Fruit fly (Drosophila melanogaster): Measurements from ENCODE around the gene CG4860.

Gene CG4860

DNA sequence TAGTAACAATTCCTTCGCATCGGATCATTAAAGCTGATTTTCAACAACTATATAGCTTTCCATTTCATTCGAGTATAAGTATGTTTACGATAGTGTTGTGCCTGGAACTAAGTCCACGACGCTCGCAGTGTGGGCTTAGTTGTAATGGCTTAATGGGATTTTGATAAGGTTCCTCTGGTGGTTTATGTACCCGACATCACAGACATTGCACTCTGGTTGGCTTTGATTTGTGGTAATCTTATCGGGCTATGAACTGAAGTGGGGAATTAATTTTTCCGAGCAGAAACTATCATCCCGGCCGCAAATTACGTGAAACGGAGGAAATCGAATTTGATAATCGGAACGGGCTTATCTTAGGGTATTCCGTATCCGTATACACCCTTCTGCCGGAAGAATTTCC lies 9.7 kb downstream of the CG4860 start:
- no peak for TF ChIP-seq CG12104 (GFP tag; optimal IDR thresholded peaks at IDR 0.05)
- TF ChIP-seq CG43689 (GFP tag; IDR thresholded peaks at IDR 0.05) = no peak
- no peak for TF ChIP-seq CG18262 (tag; optimal IDR thresholded peaks at IDR 0.05)
- no peak for TF ChIP-seq Fer1 (GFP tag; optimal IDR thresholded peaks at IDR 0.05)
- no peak for TF ChIP-seq knrl (GFP tag; IDR thresholded peaks at IDR 0.05; ENCODE audit: partially characterized antibody)
- TF ChIP-seq Lhr (GFP tag; optimal IDR thresholded peaks at IDR 0.05) = no peak
- no peak for TF ChIP-seq CG4404 (GFP tag; IDR thresholded peaks at IDR 0.05)
- no peak for TF ChIP-seq lbe (GFP tag; optimal IDR thresholded peaks at IDR 0.05)
- peak; percentile 43 for TF ChIP-seq grn (GFP tag; optimal IDR thresholded peaks at IDR 0.05)
- no peak for TF ChIP-seq oc (tag; optimal IDR thresholded peaks at IDR 0.05)
- TF ChIP-seq CG11723 (GFP tag; optimal IDR thresholded peaks at IDR 0.05) = no peak
- peak; percentile 64 for TF ChIP-seq sug (tag; optimal IDR thresholded peaks at IDR 0.05)
- TF ChIP-seq gcm (GFP tag; optimal IDR thresholded peaks at IDR 0.05) = no peak
- no peak for TF ChIP-seq fd3F (GFP tag; optimal IDR thresholded peaks at IDR 0.05)
- TF ChIP-seq CG15514 (GFP tag; optimal IDR thresholded peaks at IDR 0.05) = no peak
- TF ChIP-seq bcd (GFP tag; optimal IDR thresholded peaks at IDR 0.05) = no peak
- TF ChIP-seq peb (GFP tag; IDR thresholded peaks at IDR 0.05) = no peak
- no peak for TF ChIP-seq CG33557 (GFP tag; optimal IDR thresholded peaks at IDR 0.05)
- TF ChIP-seq tgo (GFP tag; IDR thresholded peaks at IDR 0.05) = no peak
- no peak for TF ChIP-seq usp (GFP tag; optimal IDR thresholded peaks at IDR 0.05)
- no peak for TF ChIP-seq CoRest (tag; optimal IDR thresholded peaks at IDR 0.05)
- TF ChIP-seq odd (GFP tag; optimal IDR thresholded peaks at IDR 0.05) = no peak
- TF ChIP-seq Lpt (GFP tag; optimal IDR thresholded peaks at IDR 0.05) = no peak
- no peak for TF ChIP-seq CG7786 (GFP tag; optimal IDR thresholded peaks at IDR 0.05)
- peak; percentile 84 for TF ChIP-seq exex (tag; optimal IDR thresholded peaks at IDR 0.05)
- TF ChIP-seq CG15601 (tag; optimal IDR thresholded peaks at IDR 0.05) = no peak
- no peak for TF ChIP-seq CG8765 (GFP tag; IDR thresholded peaks at IDR 0.05)
- TF ChIP-seq gt (GFP tag; IDR thresholded peaks at IDR 0.05) = no peak
- TF ChIP-seq mirr (GFP tag; optimal IDR thresholded peaks at IDR 0.05) = peak; percentile 80
- TF ChIP-seq fru (optimal IDR thresholded peaks at IDR 0.05) = no peak
- TF ChIP-seq Nf-YA (GFP tag; IDR thresholded peaks at IDR 0.05) = no peak
- no peak for TF ChIP-seq dpn (GFP tag; optimal IDR thresholded peaks at IDR 0.05)

DNA sequence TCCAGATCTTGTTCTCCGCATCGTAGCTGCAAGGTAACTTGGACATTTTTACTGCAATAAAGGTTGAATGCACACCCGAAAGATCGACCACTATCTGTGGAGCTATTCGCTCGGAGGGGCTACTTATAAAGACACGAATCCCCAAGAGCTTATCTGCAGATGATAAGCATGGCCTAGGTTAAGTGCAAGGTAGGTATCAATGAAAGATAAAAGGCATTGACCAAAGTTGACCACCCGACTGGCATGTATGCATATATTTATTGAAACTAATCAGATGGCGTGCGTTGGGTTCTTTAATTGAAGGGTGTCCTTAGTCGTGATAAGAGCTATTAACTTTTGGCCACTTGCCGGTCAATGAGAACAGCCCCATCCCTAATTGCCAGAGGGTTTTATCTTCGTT lies 11.0 kb downstream of the CG4860 start, which contains the start of gene CG4830:
Gene CG4830, minus strand, starts transcription at position 101 of the 400 bp plus-strand sequence.
- TF ChIP-seq cwo (GFP tag; optimal IDR thresholded peaks at IDR 0.05) (no peak), mirr (GFP tag; optimal IDR thresholded peaks at IDR 0.05) (peak; percentile 28)

DNA sequence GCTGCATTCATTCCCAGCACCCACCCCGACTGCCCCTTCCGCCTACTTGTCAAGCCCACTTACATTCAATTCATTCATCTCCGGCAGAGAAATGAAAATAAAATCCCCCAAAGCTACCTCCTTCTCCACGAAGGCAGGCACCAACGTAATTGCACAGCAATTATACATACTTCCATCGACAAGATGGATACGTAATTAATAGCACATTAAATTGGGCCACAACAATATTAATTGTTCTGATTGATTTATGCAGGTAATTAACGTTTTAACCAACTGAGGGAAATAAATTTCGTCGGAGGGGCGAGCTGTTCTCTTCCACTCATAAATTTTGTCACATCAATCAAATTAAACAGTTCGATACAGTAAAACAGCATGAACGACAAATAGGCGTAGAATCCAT lies 23.6 kb downstream of the CG4860 start, which contains the start of gene Adk1:
Gene Adk1, plus strand, starts transcription at position 301 of the 400 bp plus-strand sequence.
- TF ChIP-seq z (GFP tag; IDR thresholded peaks at IDR 0.05) (no peak), CG12071 (GFP tag; optimal IDR thresholded peaks at IDR 0.05) (no peak), CG4854 (GFP tag; optimal IDR thresholded peaks at IDR 0.05) (no peak), sima (GFP tag; optimal IDR thresholded peaks at IDR 0.05) (no peak), br (optimal IDR thresholded peaks at IDR 0.05) (no peak), dmrt99B (tag; optimal IDR thresholded peaks at IDR 0.05) (no peak), her (GFP tag; optimal IDR thresholded peaks at IDR 0.05) (no peak), ro (GFP tag; IDR thresholded peaks at IDR 0.05) (no peak), CG1024 (GFP tag; IDR thresholded peaks at IDR 0.05) (no peak), Deaf1 (tag; optimal IDR thresholded peaks at IDR 0.05) (no peak), CG4404 (GFP tag; IDR thresholded peaks at IDR 0.05) (no peak), gcm2 (GFP tag; optimal IDR thresholded peaks at IDR 0.05) (no peak), CG17359 (tag; optimal IDR thresholded peaks at IDR 0.05) (no peak), usp (GFP tag; optimal IDR thresholded peaks at IDR 0.05) (no peak), disco-r (GFP tag; optimal IDR thresholded peaks at IDR 0.05) (no peak), bowl (GFP tag; IDR thresholded peaks at IDR 0.05) (no peak), CG12155 (GFP tag; optimal IDR thresholded peaks at IDR 0.05) (no peak), Sin3A (optimal IDR thresholded peaks at IDR 0.05) (no peak), bsh (GFP tag; optimal IDR thresholded peaks at IDR 0.05) (no peak), CG8089 (GFP tag; optimal IDR thresholded peaks at IDR 0.05) (no peak)

Data from whole organism, embryonic.